Fruit fly (Drosophila melanogaster) whole organism, embryonic: ENCODE measurements around the gene CG6983.

ENCODE experiments used
- CG10462 ChIP-seq: fragments of 200-800 bp; sonication (Bioruptor generic); optimal IDR thresholded peaks from 2 replicates; lab custom pipeline; 2016; ENCODE audit warnings: missing biosample characterization, missing genetic modification characterization
- CG10565 ChIP-seq: fragments of 200-800 bp; sonication (Bioruptor generic); optimal IDR thresholded peaks from 3 replicates; lab custom pipeline; 2016; ENCODE audit warnings: missing biosample characterization, mild to moderate bottlenecking, missing genetic modification characterization
- CG10654 ChIP-seq: fragments of 200-800 bp; sonication (Bioruptor generic); optimal IDR thresholded peaks from 2 replicates; lab custom pipeline; 2016; ENCODE audit warnings: missing biosample characterization, missing genetic modification characterization
- CG12071 ChIP-seq: fragments of 200-800 bp; sonication (Bioruptor generic); optimal IDR thresholded peaks from 3 replicates; lab custom pipeline; 2018; ENCODE audit warnings: missing biosample characterization, mild to moderate bottlenecking, missing genetic modification characterization
- CG12104 ChIP-seq: fragments of 200-800 bp; sonication (Bioruptor generic); optimal IDR thresholded peaks from 3 replicates; lab custom pipeline; 2016; ENCODE audit warnings: missing biosample characterization, missing genetic modification characterization
- CG13775 ChIP-seq: fragments of 200-800 bp; sonication (Bioruptor generic); optimal IDR thresholded peaks from 3 replicates; lab custom pipeline; 2017; ENCODE audit warnings: missing biosample characterization, mild to moderate bottlenecking, missing genetic modification characterization
- CG1602 ChIP-seq: fragments of 200-800 bp; sonication (Bioruptor generic); optimal IDR thresholded peaks from 3 replicates; lab custom pipeline; 2016; ENCODE audit warnings: missing biosample characterization, missing genetic modification characterization
- CG16779 ChIP-seq: fragments of 200-800 bp; sonication (Bioruptor generic); IDR thresholded peaks from 2 replicates; pipeline ENCODE4 v1.3.6; 2022; ENCODE audit warnings: missing biosample characterization, missing genetic modification characterization
- CG2129 ChIP-seq: fragments of 200-800 bp; sonication (Bioruptor generic); IDR thresholded peaks from 2 replicates; pipeline ENCODE4 v1.3.6; 2022; ENCODE audit warnings: missing biosample characterization, missing genetic modification characterization; ENCODE audit not compliant: partially characterized antibody
- CG2678 ChIP-seq: fragments of 200-800 bp; sonication (Bioruptor generic); optimal IDR thresholded peaks from 3 replicates; lab custom pipeline; 2019; ENCODE audit warnings: missing biosample characterization, mild to moderate bottlenecking, missing genetic modification characterization, moderate library complexity
- CG30403 ChIP-seq: fragments of 200-800 bp; sonication (Bioruptor generic); optimal IDR thresholded peaks from 3 replicates; lab custom pipeline; 2016; ENCODE audit warnings: missing biosample characterization, missing genetic modification characterization
- CG7357 ChIP-seq: fragments of 200-800 bp; sonication (Bioruptor generic); IDR thresholded peaks from 3 replicates; pipeline ENCODE4 v1.3.6; 2022; ENCODE audit warnings: missing biosample characterization, missing genetic modification characterization
- D ChIP-seq, 2 experiments: fragments of 200-800 bp in 1 of 2; fragments of >200 bp in 1 of 2; sonication (Bioruptor generic) in 1 of 2; optimal IDR thresholded peaks; 2 replicates in 1 of 2; 3 replicates in 1 of 2; lab custom pipeline; 2017; ENCODE audit warnings: mild to moderate bottlenecking in 1 of 2, missing biosample characterization in 1 of 2, missing genetic modification characterization in 1 of 2, missing genetic modification reagents in 1 of 2
- Dfd ChIP-seq, 2 experiments: fragments of >200 bp; optimal IDR thresholded peaks; 2 replicates each; lab custom pipeline; 2017; ENCODE audit warnings: missing biosample characterization in 2 of 2, missing genetic modification characterization in 2 of 2
- Dip2 ChIP-seq: fragments of 200-800 bp; sonication (Bioruptor generic); IDR thresholded peaks from 2 replicates; pipeline ENCODE4 v1.3.6; 2022; ENCODE audit warnings: missing biosample characterization, missing genetic modification characterization
- Dip3 ChIP-seq: fragments of 200-800 bp; sonication (Bioruptor generic); optimal IDR thresholded peaks from 3 replicates; lab custom pipeline; 2016; ENCODE audit warnings: missing biosample characterization, missing genetic modification characterization
- Gug ChIP-seq: fragments of 200-800 bp; sonication (Bioruptor generic); IDR thresholded peaks from 4 replicates; pipeline ENCODE4 v1.3.6; 2022; ENCODE audit warnings: missing biosample characterization, missing genetic modification characterization
- HmgD ChIP-seq: fragments of 200-800 bp; sonication (Bioruptor generic); optimal IDR thresholded peaks from 3 replicates; lab custom pipeline; 2016; ENCODE audit warnings: missing biosample characterization, missing genetic modification characterization
- HmgZ ChIP-seq: fragments of 200-800 bp; sonication (Bioruptor generic); optimal IDR thresholded peaks from 2 replicates; lab custom pipeline; 2018; ENCODE audit warnings: missing biosample characterization, mild to moderate bottlenecking, missing genetic modification characterization
- Hmr ChIP-seq: fragments of 200-800 bp; sonication (Bioruptor generic); optimal IDR thresholded peaks from 3 replicates; lab custom pipeline; 2017; ENCODE audit warnings: mild to moderate bottlenecking, missing biosample characterization, missing genetic modification reagents, missing genetic modification characterization
- Hr78 ChIP-seq, 2 experiments: fragments of 200-800 bp in 1 of 2; fragments of >200 bp in 1 of 2; sonication (Bioruptor generic) in 1 of 2; optimal IDR thresholded peaks; 2 replicates each; lab custom pipeline; 2017 to 2019; ENCODE audit warnings: missing biosample characterization in 2 of 2, missing genetic modification characterization in 2 of 2, mild to moderate bottlenecking in 1 of 2, moderate library complexity in 1 of 2
- Med ChIP-seq: fragments of 200-800 bp; sonication (Bioruptor generic); peaks from one replicate; lab custom pipeline; 2016; ENCODE audit warnings: missing biosample characterization, missing genetic modification characterization, mild to moderate bottlenecking, inconsistent platforms, moderate library complexity
- Myb ChIP-seq: fragments of 200-800 bp; sonication (Bioruptor generic); optimal IDR thresholded peaks from 2 replicates; lab custom pipeline; 2016; ENCODE audit warnings: missing biosample characterization, missing genetic modification characterization
- Neu2 ChIP-seq: fragments of 200-800 bp; sonication (Bioruptor generic); optimal IDR thresholded peaks from 3 replicates; lab custom pipeline; 2016; ENCODE audit warnings: missing biosample characterization, missing genetic modification characterization, borderline replicate concordance
- Oli ChIP-seq: fragments of 200-800 bp; sonication (Bioruptor generic); optimal IDR thresholded peaks from 2 replicates; lab custom pipeline; 2018; ENCODE audit warnings: missing biosample characterization, mild to moderate bottlenecking, missing genetic modification characterization, moderate library complexity
- Pdp1 ChIP-seq, 2 experiments: fragments of 200-800 bp; sonication (Bioruptor generic); optimal IDR thresholded peaks; 3 replicates each; lab custom pipeline; 2016; ENCODE audit warnings: missing biosample characterization in 2 of 2, missing genetic modification characterization in 2 of 2, mild to moderate bottlenecking in 1 of 2, moderate library complexity in 1 of 2
- al ChIP-seq: fragments of 200-800 bp; sonication (Bioruptor generic); IDR thresholded peaks from 2 replicates; pipeline ENCODE4 v1.3.6; 2022; ENCODE audit warnings: missing biosample characterization, missing genetic modification characterization
- bab2 ChIP-seq: fragments of 200-800 bp; sonication (Bioruptor generic); optimal IDR thresholded peaks from 2 replicates; lab custom pipeline; 2016; ENCODE audit warnings: missing biosample characterization, missing genetic modification characterization
- chif ChIP-seq, 2 experiments: fragments of 200-800 bp; sonication (Bioruptor generic); optimal IDR thresholded peaks; 3 replicates each; lab custom pipeline; 2016; ENCODE audit warnings: missing biosample characterization in 2 of 2, missing genetic modification characterization in 2 of 2
- crol ChIP-seq: fragments of 200-800 bp; sonication (Bioruptor generic); IDR thresholded peaks from 2 replicates; pipeline ENCODE4 v1.3.6; 2022; ENCODE audit warnings: missing biosample characterization, missing genetic modification characterization
- dimm ChIP-seq: fragments of 200-800 bp; sonication (Bioruptor generic); IDR thresholded peaks from 2 replicates; pipeline ENCODE4 v1.3.6; 2022; ENCODE audit warnings: missing biosample characterization, missing genetic modification characterization
- dmrt11E ChIP-seq: fragments of 200-800 bp; sonication (Bioruptor generic); optimal IDR thresholded peaks from 3 replicates; lab custom pipeline; 2018; ENCODE audit warnings: missing biosample characterization, mild to moderate bottlenecking, missing genetic modification characterization, moderate library complexity
- fd96Cb ChIP-seq: fragments of 200-800 bp; sonication (Bioruptor generic); optimal IDR thresholded peaks from 2 replicates; lab custom pipeline; 2018; ENCODE audit warnings: missing biosample characterization, mild to moderate bottlenecking, missing genetic modification characterization, moderate library complexity
- fru ChIP-seq: fragments of >200 bp; optimal IDR thresholded peaks from 2 replicates; lab custom pipeline; 2017
- grau ChIP-seq: fragments of 200-800 bp; optimal IDR thresholded peaks from 3 replicates; lab custom pipeline; 2019; ENCODE audit warnings: missing biosample characterization, mild to moderate bottlenecking, missing genetic modification characterization, moderate library complexity
- grn ChIP-seq: fragments of 200-800 bp; sonication (Bioruptor generic); optimal IDR thresholded peaks from 3 replicates; lab custom pipeline; 2017; ENCODE audit warnings: missing biosample characterization, missing genetic modification characterization
- hth ChIP-seq: fragments of >200 bp; optimal IDR thresholded peaks from 2 replicates; lab custom pipeline; 2017; ENCODE audit warnings: inconsistent platforms
- ind ChIP-seq: fragments of 200-800 bp; sonication (Bioruptor generic); optimal IDR thresholded peaks from 3 replicates; lab custom pipeline; 2016; ENCODE audit warnings: missing biosample characterization, missing genetic modification characterization
- jumu ChIP-seq: fragments of 200-800 bp; sonication (Bioruptor generic); optimal IDR thresholded peaks from 3 replicates; lab custom pipeline; 2016; ENCODE audit warnings: missing biosample characterization, missing genetic modification characterization
- lmd ChIP-seq: fragments of 200-800 bp; sonication (Bioruptor generic); IDR thresholded peaks from 2 replicates; pipeline ENCODE4 v1.3.6; 2022; ENCODE audit warnings: missing biosample characterization, missing genetic modification characterization
- nmo ChIP-seq: fragments of 200-800 bp; sonication (Bioruptor generic); optimal IDR thresholded peaks from 2 replicates; lab custom pipeline; 2018; ENCODE audit warnings: missing biosample characterization, mild to moderate bottlenecking, missing genetic modification characterization, moderate library complexity
- nom ChIP-seq: fragments of 200-800 bp; sonication (Bioruptor generic); optimal IDR thresholded peaks from 2 replicates; lab custom pipeline; 2017; ENCODE audit warnings: missing biosample characterization, missing genetic modification characterization, mild to moderate bottlenecking, moderate library complexity, missing genetic modification reagents
- pan ChIP-seq, 4 experiments: fragments of >200 bp in 3 of 4; fragments of 200-800 bp in 1 of 4; sonication (Bioruptor generic) in 1 of 4; optimal IDR thresholded peaks in 3 of 4; IDR thresholded peaks in 1 of 4; 2 replicates each; pipeline versions ENCODE4 v1.3.6 to Lab custom; 2017 to 2022; ENCODE audit warnings: missing biosample characterization in 2 of 4, missing genetic modification characterization in 2 of 4, mixed read lengths in 1 of 4
- pnt ChIP-seq: fragments of 200-800 bp; sonication (Bioruptor generic); optimal IDR thresholded peaks from 3 replicates; lab custom pipeline; 2016; ENCODE audit warnings: missing biosample characterization, missing genetic modification characterization
- prd ChIP-seq, 3 experiments: fragments of >200 bp in 2 of 3; fragments of 200-800 bp in 1 of 3; sonication (Bioruptor generic) in 1 of 3; optimal IDR thresholded peaks in 2 of 3; IDR thresholded peaks in 1 of 3; 2 replicates in 2 of 3; 3 replicates in 1 of 3; pipeline versions ENCODE4 v1.3.6 to Lab custom; 2017 to 2022; ENCODE audit warnings: missing biosample characterization in 1 of 3, missing genetic modification characterization in 1 of 3
- schlank ChIP-seq: fragments of 200-800 bp; sonication (Bioruptor generic); optimal IDR thresholded peaks from 2 replicates; lab custom pipeline; 2018; ENCODE audit warnings: missing biosample characterization, mild to moderate bottlenecking, missing genetic modification characterization
- sqz ChIP-seq: fragments of 200-800 bp; sonication (Bioruptor generic); optimal IDR thresholded peaks from 3 replicates; lab custom pipeline; 2018; ENCODE audit warnings: missing biosample characterization, mild to moderate bottlenecking, missing genetic modification characterization
- tin ChIP-seq: fragments of 200-800 bp; sonication (Bioruptor generic); optimal IDR thresholded peaks from 3 replicates; lab custom pipeline; 2016; ENCODE audit warnings: missing biosample characterization, missing genetic modification characterization
- unpg ChIP-seq: fragments of 200-800 bp; sonication (Bioruptor generic); optimal IDR thresholded peaks from 3 replicates; lab custom pipeline; 2018; ENCODE audit warnings: missing biosample characterization, mild to moderate bottlenecking, missing genetic modification characterization, moderate library complexity
- zf30C ChIP-seq: fragments of 200-800 bp; sonication (Bioruptor generic); optimal IDR thresholded peaks from 3 replicates; lab custom pipeline; 2018; ENCODE audit warnings: missing biosample characterization, mild to moderate bottlenecking, missing genetic modification characterization

CG6983 gene

dm6 chr3L:8448517-8448889 is 674 bp downstream of the CG6983 start (continued):
- TF ChIP-seq nom (GFP tag; lab: Kevin White, UChicago) (no peak), unpg (GFP tag; lab: Kevin White, UChicago) (peak; percentile 25), pnt (no peak), dmrt11E (peak; percentile 10), CG10462 (GFP tag; lab: Kevin White, UChicago) (no peak), hth (lab: Kevin White, UChicago) (no peak), grau (tag; lab: Kevin White, UChicago) (peak; percentile 0), Neu2 (GFP tag; lab: Kevin White, UChicago) (no peak), HmgD (GFP tag; lab: Kevin White, UChicago) (peak; percentile 17), al (no peak), pan (optimal IDR thresholded peaks at IDR 0.05; lab: Kevin White, UChicago) (no peak), pan (GFP tag; optimal IDR thresholded peaks at IDR 0.05 in 1 of 2, IDR thresholded peaks at IDR 0.05 in 1 of 2) (peak in 1 of 2 experiments; percentile 21), D (optimal IDR thresholded peaks at IDR 0.05; lab: Kevin White, UChicago) (no peak), D (GFP tag; optimal IDR thresholded peaks at IDR 0.05; lab: Kevin White, UChicago) (peak; percentile 37), fru (no peak), ind (GFP tag; lab: Kevin White, UChicago) (peak; percentile 15), fd96Cb (tag; lab: Kevin White, UChicago) (peak; percentile 13), nmo (peak; percentile 6), Myb (GFP tag; lab: Kevin White, UChicago) (no peak), Dfd (GFP tag; optimal IDR thresholded peaks at IDR 0.05; lab: Kevin White, UChicago) (no peak), Dip2 (GFP tag; lab: Robert Waterston, UW) (no peak), tin (GFP tag; lab: Kevin White, UChicago) (peak; percentile 23), jumu (GFP tag; lab: Kevin White, UChicago) (no peak), dimm (no peak), CG2678 (tag; lab: Kevin White, UChicago) (peak; percentile 13), CG13775 (GFP tag; lab: Kevin White, UChicago) (no peak), Pdp1 (GFP tag; optimal IDR thresholded peaks at IDR 0.05; lab: Kevin White, UChicago) (peak in 1 of 2 experiments; percentile 17), CG16779 (no peak), schlank (tag; lab: Kevin White, UChicago) (no peak), CG1602 (no peak), Med (GFP tag; lab: Kevin White, UChicago) (peak; percentile 85), crol (no peak), CG30403 (GFP tag; lab: Kevin White, UChicago) (peak; percentile 66), CG2129 (no peak), HmgZ (tag; lab: Kevin White, UChicago) (no peak), CG12104 (peak; percentile 29), Hmr (GFP tag; lab: Kevin White, UChicago) (peak; percentile 43), Gug (GFP tag; lab: Robert Waterston, UW) (peak; percentile 32; the same call in 2 of the 4 replicates), CG7357 (GFP tag; lab: Robert Waterston, UW) (0 out of 3 replicates have a peak, but pooled peaks have one; percentile 7), CG12071 (GFP tag; lab: Kevin White, UChicago) (peak; percentile 14), CG10654 (GFP tag; lab: Kevin White, UChicago) (no peak), grn (GFP tag; lab: Kevin White, UChicago) (no peak), prd (optimal IDR thresholded peaks at IDR 0.05; lab: Kevin White, UChicago) (no peak), prd (GFP tag; IDR thresholded peaks at IDR 0.05; lab: Robert Waterston, UW) (peak; percentile 35; the same call in 1 of the 3 replicates), Dip3 (GFP tag; lab: Kevin White, UChicago) (no peak), lmd (no peak), Oli (tag; lab: Kevin White, UChicago) (peak; percentile 28), Hr78 (GFP tag; optimal IDR thresholded peaks at IDR 0.05; lab: Kevin White, UChicago) (peak in 1 of 2 experiments; percentile 22), zf30C (peak; percentile 71), sqz (no peak), chif (GFP tag; optimal IDR thresholded peaks at IDR 0.05; lab: Kevin White, UChicago) (peak in 1 of 2 experiments; percentile 4), bab2 (GFP tag; lab: Kevin White, UChicago) (no peak), CG10565 (GFP tag; lab: Kevin White, UChicago) (no peak)
